Worm (Caenorhabditis elegans) whole organism, L2 larva: Measurements from ENCODE around the gene clec-141.

Source experiments
- C34F6.9 ChIP-seq: fragments of 150-350 bp; optimal IDR thresholded peaks from 2 replicates; lab custom pipeline; 2014; ENCODE audit warnings: missing biosample characterization, missing genetic modification characterization
- R02D3.7 ChIP-seq: fragments of 150-350 bp; optimal IDR thresholded peaks from 2 replicates; lab custom pipeline; 2014; ENCODE audit warnings: missing biosample characterization, missing genetic modification characterization
- Y55F3AM.14 ChIP-seq: fragments of 200-800 bp; sonication (Bioruptor generic); optimal IDR thresholded peaks from 2 replicates; lab custom pipeline; 2018; ENCODE audit warnings: mild to moderate bottlenecking, missing genetic modification characterization, missing compliant biosample characterization
- alr-1 ChIP-seq: fragments of 150-350 bp; optimal IDR thresholded peaks from 2 replicates; lab custom pipeline; 2014; ENCODE audit warnings: missing biosample characterization, missing genetic modification characterization
- blmp-1 ChIP-seq: sonication (generic microtip); optimal IDR thresholded peaks from 2 replicates; lab custom pipeline; 2017; ENCODE audit warnings: missing genetic modification characterization, mild to moderate bottlenecking, missing compliant biosample characterization, antibody characterized with exemption, moderate library complexity; ENCODE audit not compliant: insufficient read depth
- ceh-82 ChIP-seq: fragments of 150-350 bp; optimal IDR thresholded peaks from 2 replicates; lab custom pipeline; 2014; ENCODE audit warnings: missing biosample characterization, missing genetic modification characterization
- crh-2 ChIP-seq: sonication (generic microtip); optimal IDR thresholded peaks from 2 replicates; lab custom pipeline; 2017; ENCODE audit warnings: missing biosample characterization, missing genetic modification characterization
- dmd-4 ChIP-seq: sonication (generic microtip); optimal IDR thresholded peaks from 2 replicates; lab custom pipeline; 2017; ENCODE audit warnings: missing biosample characterization, missing genetic modification characterization
- elt-1 ChIP-seq: fragments of 150-350 bp; optimal IDR thresholded peaks from 2 replicates; lab custom pipeline; 2014; ENCODE audit warnings: missing biosample characterization, missing genetic modification characterization
- elt-3 ChIP-seq: sonication (generic microtip); optimal IDR thresholded peaks from 2 replicates; lab custom pipeline; 2017; ENCODE audit warnings: missing biosample characterization, missing genetic modification characterization
- fos-1 ChIP-seq: fragments of 150-350 bp; optimal IDR thresholded peaks from 2 replicates; lab custom pipeline; 2014; ENCODE audit warnings: missing biosample characterization, missing genetic modification characterization
- gmeb-1 ChIP-seq: fragments of 150-350 bp; optimal IDR thresholded peaks from 2 replicates; lab custom pipeline; 2014; ENCODE audit warnings: missing biosample characterization, missing genetic modification characterization
- lin-11 ChIP-seq: fragments of 150-350 bp; sonication (generic microtip); optimal IDR thresholded peaks from 2 replicates; lab custom pipeline; 2014; ENCODE audit warnings: missing biosample characterization, missing genetic modification characterization, inconsistent platforms, mixed read lengths
- lin-13 ChIP-seq: fragments of 150-350 bp; optimal IDR thresholded peaks from 2 replicates; lab custom pipeline; 2014; ENCODE audit warnings: missing biosample characterization, missing genetic modification reagents, missing genetic modification characterization
- lin-39 ChIP-seq: fragments of 150-350 bp; optimal IDR thresholded peaks from 2 replicates; lab custom pipeline; 2014; ENCODE audit warnings: missing biosample characterization, missing genetic modification reagents, missing genetic modification characterization
- lsy-2 ChIP-seq, 2 experiments: fragments of 150-350 bp in 1 of 2; sonication (generic microtip) in 1 of 2; optimal IDR thresholded peaks; 2 replicates each; lab custom pipeline; 2014 to 2017; ENCODE audit warnings: missing biosample characterization in 2 of 2, missing genetic modification characterization in 2 of 2
- mab-5 ChIP-seq: fragments of 150-350 bp; optimal IDR thresholded peaks from 2 replicates; lab custom pipeline; 2014; ENCODE audit warnings: missing biosample characterization, missing genetic modification characterization
- mbf-1 ChIP-seq: sonication (generic microtip); optimal IDR thresholded peaks from 2 replicates; lab custom pipeline; 2017; ENCODE audit warnings: missing biosample characterization, missing genetic modification characterization
- nhr-129 ChIP-seq: fragments of 150-350 bp; optimal IDR thresholded peaks from 2 replicates; lab custom pipeline; 2014; ENCODE audit warnings: missing biosample characterization, missing genetic modification characterization
- nhr-21 ChIP-seq: fragments of 150-350 bp; optimal IDR thresholded peaks from 2 replicates; lab custom pipeline; 2014; ENCODE audit warnings: missing biosample characterization, missing genetic modification characterization
- nhr-23 ChIP-seq: fragments of 150-350 bp; optimal IDR thresholded peaks from 2 replicates; lab custom pipeline; 2014; ENCODE audit warnings: missing biosample characterization, missing genetic modification reagents, missing genetic modification characterization
- nhr-25 ChIP-seq: fragments of 150-350 bp; sonication (generic microtip); optimal IDR thresholded peaks from 3 replicates; lab custom pipeline; 2014; ENCODE audit warnings: missing biosample characterization, missing genetic modification characterization
- nhr-77 ChIP-seq: fragments of 150-350 bp; optimal IDR thresholded peaks from 2 replicates; lab custom pipeline; 2014; ENCODE audit warnings: missing biosample characterization, missing genetic modification characterization
- peb-1 ChIP-seq: fragments of 150-350 bp; optimal IDR thresholded peaks from 2 replicates; lab custom pipeline; 2014; ENCODE audit warnings: missing biosample characterization, missing genetic modification characterization
- skn-1 ChIP-seq: sonication (generic microtip); optimal IDR thresholded peaks from 2 replicates; lab custom pipeline; 2017; ENCODE audit warnings: missing biosample characterization, missing genetic modification characterization
- sma-3 ChIP-seq: sonication (generic microtip); optimal IDR thresholded peaks from 2 replicates; lab custom pipeline; 2016; ENCODE audit warnings: missing genetic modification reagents, missing genetic modification characterization, missing compliant biosample characterization
- sma-9 ChIP-seq, 2 experiments: fragments of 150-350 bp in 1 of 2; sonication (generic microtip) in 1 of 2; optimal IDR thresholded peaks; 2 replicates each; lab custom pipeline; 2014 to 2016; ENCODE audit warnings: missing genetic modification characterization in 2 of 2, mild to moderate bottlenecking in 1 of 2, missing biosample characterization in 1 of 2, missing compliant biosample characterization in 1 of 2, missing genetic modification reagents in 1 of 2, moderate library complexity in 1 of 2
- snpc-4 ChIP-seq: fragments of 150-350 bp; optimal IDR thresholded peaks from 2 replicates; lab custom pipeline; 2014; ENCODE audit warnings: missing biosample characterization, missing genetic modification characterization
- unc-55 ChIP-seq: fragments of 150-350 bp; sonication (generic microtip); optimal IDR thresholded peaks from 3 replicates; lab custom pipeline; 2014; ENCODE audit warnings: missing biosample characterization, missing genetic modification reagents, missing genetic modification characterization
- unc-62 ChIP-seq: fragments of 150-350 bp; optimal IDR thresholded peaks from 2 replicates; lab custom pipeline; 2014; ENCODE audit warnings: missing biosample characterization, missing genetic modification reagents, missing genetic modification characterization
- zag-1 ChIP-seq: fragments of 150-350 bp; optimal IDR thresholded peaks from 2 replicates; lab custom pipeline; 2014; ENCODE audit warnings: missing biosample characterization, missing genetic modification characterization
- ztf-1 ChIP-seq: fragments of 200-800 bp; sonication (Bioruptor generic); conservative IDR thresholded peaks from 2 replicates; pipeline ENCODE4 v1.3.6; 2022; ENCODE audit warnings: missing genetic modification characterization, missing compliant biosample characterization
- ztf-11 ChIP-seq: sonication (generic microtip); optimal IDR thresholded peaks from 2 replicates; lab custom pipeline; 2017; ENCODE audit warnings: missing biosample characterization, missing genetic modification characterization

The clec-141 gene

DNA sequence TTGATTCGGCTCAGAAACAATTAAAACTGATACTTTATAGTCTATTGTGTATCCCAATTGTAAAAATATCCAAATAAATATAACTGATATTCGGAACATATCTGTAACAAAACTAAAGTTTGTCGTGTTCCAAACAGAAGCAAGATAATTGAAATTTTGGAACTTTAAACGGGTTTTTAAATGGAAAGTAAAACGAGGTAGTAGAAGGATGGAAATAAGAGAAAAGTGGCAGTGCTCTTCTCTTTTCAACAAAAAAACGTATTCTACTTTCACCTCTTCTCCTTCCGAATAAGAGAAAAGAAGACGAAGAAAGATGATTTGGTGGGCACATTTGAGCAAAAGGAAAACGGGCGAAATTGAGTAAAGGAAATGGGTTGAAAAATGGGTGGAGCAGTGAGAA, 39.1 kb upstream of the clec-141 start, which contains the start of gene nmr-1:
Gene nmr-1 (minus strand): TSS at position 101 of the 400 bp plus-strand sequence.
- TF ChIP-seq dmd-4 (tag; lab: Kevin White, UChicago) (no peak), skn-1 (tag; lab: Kevin White, UChicago) (no peak), sma-9 (GFP tag; optimal IDR thresholded peaks at IDR 0.05; lab: Kevin White, UChicago) (no peak), sma-9 (tag; optimal IDR thresholded peaks at IDR 0.05; lab: Kevin White, UChicago) (no peak), nhr-21 (tag; lab: Kevin White, UChicago) (no peak), elt-3 (tag; lab: Kevin White, UChicago) (no peak), nhr-77 (tag; lab: Kevin White, UChicago) (no peak), Y55F3AM.14 (GFP tag; lab: Kevin White, UChicago) (no peak), nhr-25 (tag; lab: Kevin White, UChicago) (no peak), peb-1 (tag; lab: Kevin White, UChicago) (no peak), fos-1 (tag; lab: Kevin White, UChicago) (no peak), elt-1 (no peak), R02D3.7 (tag; lab: Kevin White, UChicago) (no peak), lin-39 (tag; lab: Kevin White, UChicago) (no peak), crh-2 (tag; lab: Kevin White, UChicago) (no peak)
- TF ChIP-seq, all 48 proteins: peak for 0

DNA sequence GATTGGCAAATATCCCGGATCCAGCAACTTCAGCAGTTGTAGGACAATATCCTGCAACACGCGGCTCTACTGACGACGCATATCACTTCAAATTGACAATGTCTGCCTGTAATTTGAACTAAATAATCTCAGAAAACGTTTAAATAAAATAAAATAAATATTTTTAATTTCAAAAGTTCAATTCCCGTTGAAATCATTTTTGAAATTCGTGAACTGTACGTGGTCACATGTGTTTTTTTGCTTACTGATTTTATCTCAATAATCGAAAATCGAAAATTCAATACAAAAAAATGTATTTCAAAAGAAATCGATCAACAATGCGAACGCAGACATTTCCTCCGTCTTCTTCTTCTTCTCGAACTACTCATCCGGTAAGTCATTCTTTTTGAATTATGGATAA, 30.1 kb upstream of the clec-141 start, which contains the start of gene F07F6.1:
Gene F07F6.1 (plus strand): TSS at position 301 of the 400 bp plus-strand sequence.
- no peak for TF ChIP-seq lin-13 (GFP tag; lab: Kevin White, UChicago)

DNA sequence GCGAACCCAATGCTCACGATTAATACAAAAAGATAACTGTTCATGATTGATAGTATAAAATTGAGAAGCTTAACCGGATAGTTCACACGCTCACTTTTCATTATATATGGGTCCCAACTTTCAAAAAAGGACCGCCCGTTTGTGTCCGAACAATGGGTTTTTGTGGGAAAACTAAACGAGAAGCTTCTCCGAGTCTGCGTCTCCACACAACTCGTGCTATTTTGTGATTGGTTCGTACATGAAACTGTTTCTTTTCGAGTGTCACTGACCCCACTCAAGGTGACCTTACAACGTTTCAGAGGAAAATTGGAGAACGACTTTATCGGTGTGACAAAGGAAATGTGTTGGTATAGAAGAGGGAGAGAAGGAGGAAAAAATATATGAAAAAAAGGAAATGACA, 29.4 kb upstream of the clec-141 start, which contains the start of gene dct-5:
Gene dct-5 (minus strand): TSS at position 101 of the 400 bp plus-strand sequence.
- TF ChIP-seq ztf-11 = no peak
- TF ChIP-seq Y55F3AM.14 (GFP tag; lab: Kevin White, UChicago) = no peak
- no peak for TF ChIP-seq nhr-21 (tag; lab: Kevin White, UChicago)
- TF ChIP-seq R02D3.7 (tag; lab: Kevin White, UChicago) = no peak
- TF ChIP-seq fos-1 (tag; lab: Kevin White, UChicago) = no peak
- no peak for TF ChIP-seq mab-5 (tag; lab: Kevin White, UChicago)
- no peak for TF ChIP-seq ceh-82 (tag; lab: Kevin White, UChicago)
- no peak for TF ChIP-seq lin-13 (GFP tag; lab: Kevin White, UChicago)
- TF ChIP-seq C34F6.9 = no peak
- no peak for TF ChIP-seq nhr-129 (tag; lab: Kevin White, UChicago)
- no peak for TF ChIP-seq sma-3
- TF ChIP-seq mbf-1 (tag; lab: Kevin White, UChicago) = no peak
- no peak for TF ChIP-seq alr-1 (tag; lab: Kevin White, UChicago)
- TF ChIP-seq lsy-2 (tag; optimal IDR thresholded peaks at IDR 0.05; lab: Kevin White, UChicago) = no peak

DNA sequence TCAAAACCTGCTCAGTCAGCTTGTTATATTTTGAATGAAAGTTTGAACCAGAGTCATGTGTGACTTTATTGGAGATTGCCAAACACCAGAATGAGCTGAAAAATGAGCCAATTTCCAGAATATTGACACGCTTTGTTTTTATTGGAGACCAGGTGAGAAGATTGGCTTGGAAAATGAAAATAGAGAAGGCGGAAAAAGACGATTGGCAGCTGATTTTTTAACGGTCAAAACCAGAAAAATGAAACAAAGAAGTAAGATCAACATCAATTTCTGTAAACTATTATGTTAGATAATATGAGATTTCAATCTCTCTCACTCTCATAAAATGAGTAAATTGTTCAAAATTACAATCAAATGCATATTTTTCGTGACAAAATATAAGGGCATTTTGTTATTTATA, 25.6 kb upstream of the clec-141 start, which contains the start of gene srx-114:
Gene srx-114 (minus strand): TSS at position 101 of the 400 bp plus-strand sequence.
- TF ChIP-seq gmeb-1 (tag; lab: Kevin White, UChicago) = no peak
- TF ChIP-seq snpc-4 = no peak
- no peak for TF ChIP-seq zag-1 (tag; lab: Kevin White, UChicago)
- TF ChIP-seq nhr-23 (tag; lab: Kevin White, UChicago) = no peak
- no peak for TF ChIP-seq alr-1 (tag; lab: Kevin White, UChicago)
- no peak for TF ChIP-seq crh-2 (tag; lab: Kevin White, UChicago)
- TF ChIP-seq blmp-1 (tag; lab: Kevin White, UChicago) = no peak
- TF ChIP-seq dmd-4 (tag; lab: Kevin White, UChicago) = no peak
- TF ChIP-seq unc-55 = no peak
- TF ChIP-seq lin-11 (tag; lab: Kevin White, UChicago) = no peak
- TF ChIP-seq ztf-1 (GFP tag; lab: Robert Waterston, UW) = no peak
- no peak for TF ChIP-seq unc-62 (GFP tag; lab: Kevin White, UChicago)
- TF ChIP-seq ceh-82 (tag; lab: Kevin White, UChicago) = no peak
- TF ChIP-seq nhr-21 (tag; lab: Kevin White, UChicago) = no peak
- TF ChIP-seq skn-1 (tag; lab: Kevin White, UChicago) = no peak
- TF ChIP-seq R02D3.7 (tag; lab: Kevin White, UChicago) = no peak
- no peak for TF ChIP-seq mab-5 (tag; lab: Kevin White, UChicago)
